Worm (Caenorhabditis elegans) whole organism, L2 larva: Measurements from ENCODE around the gene parn-1.

ENCODE experiments used
- ama-1 ChIP-seq: fragments of 150-350 bp; optimal IDR thresholded peaks from 2 replicates; lab custom pipeline; 2018; ENCODE audit warnings: inconsistent platforms
- crh-2 ChIP-seq: sonication (generic microtip); optimal IDR thresholded peaks from 2 replicates; lab custom pipeline; 2017; ENCODE audit warnings: missing biosample characterization, missing genetic modification characterization
- elt-3 ChIP-seq: sonication (generic microtip); optimal IDR thresholded peaks from 2 replicates; lab custom pipeline; 2017; ENCODE audit warnings: missing biosample characterization, missing genetic modification characterization
- gmeb-1 ChIP-seq: fragments of 150-350 bp; optimal IDR thresholded peaks from 2 replicates; lab custom pipeline; 2014; ENCODE audit warnings: missing biosample characterization, missing genetic modification characterization
- lsy-2 ChIP-seq, 2 experiments: fragments of 150-350 bp in 1 of 2; sonication (generic microtip) in 1 of 2; optimal IDR thresholded peaks; 2 replicates each; lab custom pipeline; 2014 to 2017; ENCODE audit warnings: missing biosample characterization in 2 of 2, missing genetic modification characterization in 2 of 2
- mdl-1 ChIP-seq, 2 experiments: fragments of 150-350 bp in 1 of 2; sonication (generic microtip) in 1 of 2; optimal IDR thresholded peaks; 2 replicates each; lab custom pipeline; 2017; ENCODE audit warnings: missing biosample characterization in 2 of 2, missing genetic modification characterization in 2 of 2
- snpc-4 ChIP-seq: fragments of 150-350 bp; optimal IDR thresholded peaks from 2 replicates; lab custom pipeline; 2014; ENCODE audit warnings: missing biosample characterization, missing genetic modification characterization
- unc-62 ChIP-seq: fragments of 150-350 bp; optimal IDR thresholded peaks from 2 replicates; lab custom pipeline; 2014; ENCODE audit warnings: missing biosample characterization, missing genetic modification reagents, missing genetic modification characterization
- ztf-11 ChIP-seq: sonication (generic microtip); optimal IDR thresholded peaks from 2 replicates; lab custom pipeline; 2017; ENCODE audit warnings: missing biosample characterization, missing genetic modification characterization

ce11 chrV:12683205-12683604 is 11.8 kb downstream of the parn-1 start:
- TF ChIP-seq snpc-4 (tag; lab: Kevin White, UChicago) (no peak), ama-1 (no peak), mdl-1 (tag; optimal IDR thresholded peaks at IDR 0.05; lab: Kevin White, UChicago) (no peak), crh-2 (tag; lab: Kevin White, UChicago) (no peak), elt-3 (tag; lab: Kevin White, UChicago) (no peak), lsy-2 (tag; optimal IDR thresholded peaks at IDR 0.05; lab: Kevin White, UChicago) (no peak), gmeb-1 (no peak), unc-62 (no peak), ztf-11 (tag; lab: Kevin White, UChicago) (no peak)
